Worm (Caenorhabditis elegans): ENCODE results near the gene dnj-7.
A peak's percentile ranks its signal among the peaks of the same experiment; 100 is the strongest.

Gene dnj-7

DNA sequence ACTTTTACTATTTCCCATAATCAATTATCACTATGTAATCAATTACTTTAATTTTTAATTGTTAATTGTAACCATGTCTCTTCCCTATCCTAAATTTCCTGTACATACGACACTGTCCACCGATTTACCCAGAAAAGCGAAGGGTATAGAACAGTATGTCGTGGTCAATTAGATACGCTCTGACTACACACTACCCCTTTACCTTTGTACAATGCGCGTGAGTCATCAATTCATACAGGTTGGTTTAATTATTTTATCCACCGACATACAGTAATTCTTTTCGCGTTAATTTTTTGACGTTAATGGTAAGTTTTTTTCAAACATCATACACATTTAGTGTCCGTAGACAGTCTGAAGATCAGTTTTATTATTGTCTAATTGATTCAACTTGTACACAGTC, 12.7 kb upstream of the dnj-7 start (continued):
- TF ChIP-seq lag-1 (GFP tag; IDR thresholded peaks at IDR 0.05) (no peak), pbrm-1 (GFP tag; IDR thresholded peaks at IDR 0.05) (peak; percentile 89), T07F8.4 (tag; optimal IDR thresholded peaks at IDR 0.05) (peak; percentile 26), ceh-27 (GFP tag; optimal IDR thresholded peaks at IDR 0.05) (peak; percentile 92), mxl-1 (tag; optimal IDR thresholded peaks at IDR 0.05) (no peak), efl-1 (GFP tag; optimal IDR thresholded peaks at IDR 0.05) (no peak), hlh-26 (GFP tag; conservative IDR thresholded peaks at IDR 0.05) (no peak), F37B4.10 (GFP tag; IDR thresholded peaks at IDR 0.05) (no peak), bed-1 (GFP tag; IDR thresholded peaks at IDR 0.05) (no peak), cebp-1 (GFP tag; IDR thresholded peaks at IDR 0.05) (0 out of 2 replicates have a peak, but pooled peaks have one; percentile 70), cebp-1 (tag; optimal IDR thresholded peaks at IDR 0.05) (no peak), dox-1 (GFP tag; IDR thresholded peaks at IDR 0.05) (peak; percentile 97; the same call in 1 of the 2 replicates), F33H1.4 (GFP tag; IDR thresholded peaks at IDR 0.05) (no peak), Y53F4B.3 (GFP tag; IDR thresholded peaks at IDR 0.05) (no peak), B0019.2 (GFP tag; conservative IDR thresholded peaks at IDR 0.05) (no peak), atf-7 (tag; optimal IDR thresholded peaks at IDR 0.05) (peak; percentile 94), ceh-58 (GFP tag; IDR thresholded peaks at IDR 0.05) (no peak), ztf-26 (tag; optimal IDR thresholded peaks at IDR 0.05) (peak; percentile 98), nhr-179 (tag; optimal IDR thresholded peaks at IDR 0.05) (peak; percentile 16), K11D2.4 (GFP tag; IDR thresholded peaks at IDR 0.05) (peak; percentile 93), ccch-3 (GFP tag; optimal IDR thresholded peaks at IDR 0.05) (no peak), hsf-1 (GFP tag; IDR thresholded peaks at IDR 0.05) (no peak), ZK185.1 (tag; optimal IDR thresholded peaks at IDR 0.05; ENCODE audit: poor library complexity, severe bottlenecking) (peak; percentile 92), unc-130 (GFP tag; optimal IDR thresholded peaks at IDR 0.05) (no peak), snpc-3.4 (tag; optimal IDR thresholded peaks at IDR 0.05) (no peak), nfyb-1 (GFP tag; IDR thresholded peaks at IDR 0.05) (no peak), dpff-1 (tag; optimal IDR thresholded peaks at IDR 0.05) (no peak), egrh-3 (GFP tag; IDR thresholded peaks at IDR 0.05) (no peak), chd-7 (tag; optimal IDR thresholded peaks at IDR 0.05) (no peak), F55B11.4 (tag; optimal IDR thresholded peaks at IDR 0.05; ENCODE audit: borderline replicate concordance, insufficient read depth) (no peak), F22D6.2 (tag; optimal IDR thresholded peaks at IDR 0.05) (peak; percentile 83), sptf-2 (GFP tag; optimal IDR thresholded peaks at IDR 0.05) (no peak), lsy-27 (tag; optimal IDR thresholded peaks at IDR 0.05; ENCODE audit: borderline replicate concordance, insufficient read depth) (no peak), ceh-40 (GFP tag; IDR thresholded peaks at IDR 0.05) (0 out of 2 replicates have a peak, but pooled peaks have one; percentile 31), ztf-25 (GFP tag; IDR thresholded peaks at IDR 0.05) (no peak), aptf-3 (GFP tag; IDR thresholded peaks at IDR 0.05) (no peak), tbp1 (GFP tag; optimal IDR thresholded peaks at IDR 0.05) (no peak), mcd-1 (GFP tag; IDR thresholded peaks at IDR 0.05) (no peak), pha-4 (tag; optimal IDR thresholded peaks at IDR 0.05) (peak; percentile 57), nfya-2 (GFP tag; IDR thresholded peaks at IDR 0.05) (no peak), T26A5.8 (tag; optimal IDR thresholded peaks at IDR 0.05) (no peak), snpc-1.1 (tag; optimal IDR thresholded peaks at IDR 0.05; ENCODE audit: insufficient read depth) (no peak), lin-35 (GFP tag; optimal IDR thresholded peaks at IDR 0.05) (peak in 1 of 3 experiments; percentile 89), repo-1 (tag; optimal IDR thresholded peaks at IDR 0.05) (peak; percentile 97), rec-8 (tag; optimal IDR thresholded peaks at IDR 0.05) (no peak), snpc-1.3 (tag; optimal IDR thresholded peaks at IDR 0.05; ENCODE audit: insufficient read depth) (peak; percentile 2), madf-3 (GFP tag; IDR thresholded peaks at IDR 0.05) (0 out of 2 replicates have a peak, but pooled peaks have one; percentile 45), die-1 (tag; optimal IDR thresholded peaks at IDR 0.05) (no peak), Y56A3A.18 (GFP tag; IDR thresholded peaks at IDR 0.05) (peak; percentile 97)
